Worm (Caenorhabditis elegans): Measurements from ENCODE around the gene fbxc-39.

DNA sequence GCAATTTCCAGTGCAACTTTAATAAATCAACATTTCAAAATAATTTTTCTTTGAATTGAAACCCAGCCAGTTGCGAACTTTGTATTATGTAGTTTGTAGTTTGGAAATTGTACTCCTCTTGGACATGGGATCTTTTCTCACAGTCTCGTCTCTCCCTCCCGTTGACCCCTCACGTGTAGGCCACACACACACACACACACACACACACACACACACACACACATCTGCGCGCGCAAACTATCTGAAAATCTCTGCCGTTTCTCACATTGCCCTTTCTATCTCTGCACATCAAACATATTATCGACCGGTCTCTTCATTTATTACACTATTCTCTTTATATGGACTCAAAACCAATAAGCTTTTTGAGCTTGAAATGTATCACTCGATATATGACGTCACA lies 47.8 kb upstream of the fbxc-39 start, which contains the start of gene fbxc-36:
- no peak for TF ChIP-seq ztf-29 (GFP tag; IDR thresholded peaks at IDR 0.05)
- no peak for TF ChIP-seq T22C8.4 (GFP tag; IDR thresholded peaks at IDR 0.05)
- TF ChIP-seq cog-1 (tag; optimal IDR thresholded peaks at IDR 0.05), result no peak
- TF ChIP-seq tab-1 (GFP tag; IDR thresholded peaks at IDR 0.05), result no peak
- TF ChIP-seq med-1 (GFP tag; optimal IDR thresholded peaks at IDR 0.05; ENCODE audit: insufficient read depth), result no peak
- no peak for TF ChIP-seq ztf-23 (GFP tag; IDR thresholded peaks at IDR 0.05)
- TF ChIP-seq flt-1 (GFP tag; IDR thresholded peaks at IDR 0.05), result no peak
- no peak for TF ChIP-seq ref-1 (GFP tag; conservative IDR thresholded peaks at IDR 0.05)
- TF ChIP-seq klf-2 (GFP tag; conservative IDR thresholded peaks at IDR 0.05), result no peak

Data from whole organism, midembryonic.